Fruit fly (Drosophila melanogaster): ENCODE results near the gene Mcm7.

Mcm7 gene

DNA sequence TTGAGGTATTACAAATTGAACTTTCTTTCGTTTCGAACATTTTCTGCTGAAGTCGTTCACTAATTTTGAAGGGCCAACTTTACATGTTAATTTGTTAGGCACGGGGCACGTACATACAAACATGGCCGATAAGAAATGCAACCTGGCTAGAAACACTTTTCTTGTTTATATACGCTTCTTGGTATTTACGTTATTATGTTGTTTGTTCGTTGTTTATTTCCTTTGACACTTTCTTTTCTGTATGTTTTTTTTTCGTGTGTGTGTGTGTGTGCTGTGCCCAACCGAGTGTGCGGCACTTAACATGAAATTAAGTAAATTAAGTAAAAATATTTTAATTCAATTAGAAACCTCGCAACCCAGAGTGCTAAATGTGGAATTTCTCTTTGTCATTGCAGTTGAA lies 34.3 kb downstream of the Mcm7 start (continued):
- TF ChIP-seq CG3847 (GFP tag; IDR thresholded peaks at IDR 0.05), result no peak
- TF ChIP-seq lab (GFP tag; optimal IDR thresholded peaks at IDR 0.05), result peak; percentile 39
- TF ChIP-seq HLH54F (GFP tag; optimal IDR thresholded peaks at IDR 0.05), result no peak
- TF ChIP-seq Mes4 (GFP tag; optimal IDR thresholded peaks at IDR 0.05), result peak; percentile 35
- TF ChIP-seq CG12769 (tag; optimal IDR thresholded peaks at IDR 0.05), result no peak
- peak; percentile 54 for TF ChIP-seq Med (GFP tag)
- peak; percentile 94 for TF ChIP-seq ATbp (GFP tag; optimal IDR thresholded peaks at IDR 0.05)
- TF ChIP-seq tin (GFP tag; optimal IDR thresholded peaks at IDR 0.05), result no peak
- TF ChIP-seq usp (GFP tag; optimal IDR thresholded peaks at IDR 0.05), result no peak
- TF ChIP-seq run (tag; optimal IDR thresholded peaks at IDR 0.05), result no peak
- TF ChIP-seq fd64A (GFP tag; optimal IDR thresholded peaks at IDR 0.05), result peak; percentile 78
- no peak for TF ChIP-seq CG10366 (GFP tag; IDR thresholded peaks at IDR 0.05)
- TF ChIP-seq CG10565 (GFP tag; optimal IDR thresholded peaks at IDR 0.05), result no peak
- TF ChIP-seq sna (GFP tag; IDR thresholded peaks at IDR 0.05; ENCODE audit: partially characterized antibody), result no peak
- no peak for TF ChIP-seq Chrac-16 (GFP tag; optimal IDR thresholded peaks at IDR 0.05)
- TF ChIP-seq Jarid2 (GFP tag; optimal IDR thresholded peaks at IDR 0.05), result peak; percentile 7
- TF ChIP-seq CG34224 (GFP tag; IDR thresholded peaks at IDR 0.05; ENCODE audit: partially characterized antibody), result no peak
- TF ChIP-seq Eip74EF (GFP tag; optimal IDR thresholded peaks at IDR 0.05), result no peak
- TF ChIP-seq maf-S (GFP tag; optimal IDR thresholded peaks at IDR 0.05), result no peak
- peak in 1 of 2 experiments; percentile 24 for TF ChIP-seq eve (GFP tag; optimal IDR thresholded peaks at IDR 0.05)
- TF ChIP-seq Atf6 (GFP tag; IDR thresholded peaks at IDR 0.05), result no peak
- no peak for TF ChIP-seq gro (GFP tag; optimal IDR thresholded peaks at IDR 0.05)
- no peak for TF ChIP-seq fd3F (GFP tag; optimal IDR thresholded peaks at IDR 0.05)
- no peak for TF ChIP-seq NfI (GFP tag; optimal IDR thresholded peaks at IDR 0.05)
- peak; percentile 18 for TF ChIP-seq Camta (GFP tag; optimal IDR thresholded peaks at IDR 0.05)
- TF ChIP-seq z (GFP tag; IDR thresholded peaks at IDR 0.05), result 0 out of 3 replicates have a peak, but pooled peaks have one; percentile 14
- TF ChIP-seq CG17568 (GFP tag; optimal IDR thresholded peaks at IDR 0.05), result peak; percentile 27
- peak; percentile 53 for TF ChIP-seq CG10209 (GFP tag; optimal IDR thresholded peaks at IDR 0.05)
- no peak for TF ChIP-seq CG17186 (GFP tag; optimal IDR thresholded peaks at IDR 0.05)
- no peak for TF ChIP-seq CG11247 (GFP tag; IDR thresholded peaks at IDR 0.05)
- no peak for TF ChIP-seq CG18599 (GFP tag; optimal IDR thresholded peaks at IDR 0.05)
- no peak for TF ChIP-seq gfzf (GFP tag; optimal IDR thresholded peaks at IDR 0.05)
- peak; percentile 87 for TF ChIP-seq Awh (GFP tag; IDR thresholded peaks at IDR 0.05)
- TF ChIP-seq CG13296 (GFP tag; optimal IDR thresholded peaks at IDR 0.05), result no peak
- TF ChIP-seq seq (GFP tag; IDR thresholded peaks at IDR 0.05), result no peak
- TF ChIP-seq CG2889 (GFP tag; IDR thresholded peaks at IDR 0.05), result no peak
- no peak for TF ChIP-seq CG12744 (GFP tag; optimal IDR thresholded peaks at IDR 0.05)
- TF ChIP-seq CG6654 (GFP tag; optimal IDR thresholded peaks at IDR 0.05), result no peak
- TF ChIP-seq CG12942 (GFP tag; optimal IDR thresholded peaks at IDR 0.05), result no peak
- no peak for TF ChIP-seq CG42726 (GFP tag; IDR thresholded peaks at IDR 0.05; ENCODE audit: partially characterized antibody)
- TF ChIP-seq Atf-2 (GFP tag; optimal IDR thresholded peaks at IDR 0.05), result no peak
- no peak for TF ChIP-seq CG11085 (GFP tag; IDR thresholded peaks at IDR 0.05)
- peak; percentile 62 for TF ChIP-seq oc (tag; optimal IDR thresholded peaks at IDR 0.05)
- TF ChIP-seq Elba2 (GFP tag; optimal IDR thresholded peaks at IDR 0.05), result no peak
- TF ChIP-seq Rfx (GFP tag; IDR thresholded peaks at IDR 0.05), result no peak
- no peak for TF ChIP-seq Dek (tag; optimal IDR thresholded peaks at IDR 0.05)
- no peak for TF ChIP-seq CG31388 (GFP tag; optimal IDR thresholded peaks at IDR 0.05)
- no peak for TF ChIP-seq ssp (GFP tag; IDR thresholded peaks at IDR 0.05)
- no peak for TF ChIP-seq Kr (GFP tag; optimal IDR thresholded peaks at IDR 0.05)
- TF ChIP-seq gcm (GFP tag; optimal IDR thresholded peaks at IDR 0.05), result no peak
- peak; percentile 3 for TF ChIP-seq CG8089 (GFP tag; optimal IDR thresholded peaks at IDR 0.05)
